Worm (Caenorhabditis elegans) whole organism, L4 larva: ENCODE measurements around the gene lec-1.

Source experiments
- F26F4.8 ChIP-seq: fragments of 200-800 bp; sonication (Bioruptor generic); conservative IDR thresholded peaks from 2 replicates; pipeline ENCODE4 v1.3.6; 2022; ENCODE audit warnings: missing genetic modification characterization, missing compliant biosample characterization
- F44E2.7 ChIP-seq: fragments of 200-800 bp; sonication (Bioruptor generic); IDR thresholded peaks from 2 replicates; pipeline ENCODE4 v2.1.2; 2022; ENCODE audit warnings: missing genetic modification characterization, missing compliant biosample characterization
- F49E8.2 ChIP-seq: sonication (generic microtip); optimal IDR thresholded peaks from 2 replicates; lab custom pipeline; 2016; ENCODE audit warnings: missing compliant biosample characterization, mild to moderate bottlenecking, missing genetic modification characterization, borderline replicate concordance
- R02D3.7 ChIP-seq: fragments of 150-350 bp; sonication (generic microtip); optimal IDR thresholded peaks from 3 replicates; lab custom pipeline; 2014; ENCODE audit warnings: missing biosample characterization, missing genetic modification characterization
- T20F7.1 ChIP-seq: fragments of 200-800 bp; sonication (Bioruptor generic); optimal IDR thresholded peaks from 2 replicates; lab custom pipeline; 2018; ENCODE audit warnings: mild to moderate bottlenecking, missing genetic modification characterization, missing compliant biosample characterization
- T26A8.4 ChIP-seq: fragments of 200-800 bp; sonication (Bioruptor generic); IDR thresholded peaks from 2 replicates; pipeline ENCODE4 v1.3.6; 2022; ENCODE audit warnings: missing genetic modification characterization, missing compliant biosample characterization
- ZK337.2 ChIP-seq: fragments of 200-800 bp; sonication (Bioruptor generic); IDR thresholded peaks from 2 replicates; pipeline ENCODE4 v1.3.6; 2022; ENCODE audit warnings: missing genetic modification reagents, missing genetic modification characterization, missing compliant biosample characterization
- aha-1 ChIP-seq: fragments of 150-350 bp; peaks from one replicate; lab custom pipeline; 2014; ENCODE audit warnings: missing biosample characterization, missing genetic modification characterization
- arid-1 ChIP-seq: fragments of 200-800 bp; sonication (Bioruptor generic); conservative IDR thresholded peaks from 2 replicates; pipeline ENCODE4 v1.3.6; 2022; ENCODE audit warnings: missing genetic modification reagents, missing genetic modification characterization, missing compliant biosample characterization
- ceh-32 ChIP-seq: sonication (generic microtip); optimal IDR thresholded peaks from 2 replicates; lab custom pipeline; 2016; ENCODE audit warnings: mild to moderate bottlenecking, missing genetic modification characterization, missing compliant biosample characterization; ENCODE audit not compliant: poor library complexity
- daf-16 ChIP-seq, 3 experiments: sonication (generic microtip); optimal IDR thresholded peaks; 2 replicates each; lab custom pipeline; 2016 to 2017; ENCODE audit warnings: missing genetic modification characterization in 3 of 3, missing genetic modification reagents in 3 of 3, mild to moderate bottlenecking in 2 of 3, missing compliant biosample characterization in 2 of 3, missing biosample characterization in 1 of 3, moderate library complexity in 1 of 3
- daf-19 ChIP-seq: fragments of 200-800 bp; sonication (Bioruptor generic); conservative IDR thresholded peaks from 2 replicates; pipeline ENCODE4 v1.3.6; 2022; ENCODE audit warnings: missing genetic modification characterization, missing compliant biosample characterization
- dmd-6 ChIP-seq: fragments of 200-800 bp; sonication (Bioruptor generic); IDR thresholded peaks from 2 replicates; pipeline ENCODE4 v1.3.6; 2022; ENCODE audit warnings: missing genetic modification reagents, missing genetic modification characterization, missing compliant biosample characterization
- egl-43 ChIP-seq: fragments of 200-800 bp; sonication (Bioruptor generic); IDR thresholded peaks from 2 replicates; pipeline ENCODE4 v1.3.6; 2022; ENCODE audit warnings: missing genetic modification reagents, missing genetic modification characterization, missing compliant biosample characterization
- fos-1 ChIP-seq: fragments of 150-350 bp; optimal IDR thresholded peaks from 2 replicates; lab custom pipeline; 2014; ENCODE audit warnings: missing biosample characterization, missing genetic modification characterization
- hlh-11 ChIP-seq: fragments of 200-800 bp; sonication (Bioruptor generic); optimal IDR thresholded peaks from 2 replicates; lab custom pipeline; 2018; ENCODE audit warnings: mild to moderate bottlenecking, missing genetic modification characterization, missing compliant biosample characterization
- lin-15B ChIP-seq: fragments of 150-350 bp; sonication (generic microtip); optimal IDR thresholded peaks from 3 replicates; lab custom pipeline; 2014; ENCODE audit warnings: missing biosample characterization, missing genetic modification characterization
- lsy-2 ChIP-seq, 2 experiments: fragments of 150-350 bp in 1 of 2; sonication (generic microtip) in 1 of 2; optimal IDR thresholded peaks; 2 replicates each; lab custom pipeline; 2014 to 2017; ENCODE audit warnings: missing biosample characterization in 2 of 2, missing genetic modification characterization in 2 of 2
- madf-5 ChIP-seq, 2 experiments: fragments of 200-800 bp; sonication (Bioruptor generic); IDR thresholded peaks; 2 replicates each; pipeline ENCODE4 v1.3.6; 2022; ENCODE audit warnings: missing compliant biosample characterization in 2 of 2, missing genetic modification characterization in 2 of 2
- mep-1 ChIP-seq: fragments of 150-350 bp; sonication (generic microtip); optimal IDR thresholded peaks from 3 replicates; lab custom pipeline; 2014; ENCODE audit warnings: missing biosample characterization, missing genetic modification characterization
- mxl-2 ChIP-seq: fragments of 200-800 bp; sonication (Bioruptor generic); conservative IDR thresholded peaks from 2 replicates; pipeline ENCODE4 v1.3.6; 2022; ENCODE audit warnings: missing genetic modification reagents, missing genetic modification characterization, missing compliant biosample characterization
- mxl-3 ChIP-seq: fragments of 200-800 bp; sonication (Bioruptor generic); optimal IDR thresholded peaks from 2 replicates; lab custom pipeline; 2018; ENCODE audit warnings: mild to moderate bottlenecking, missing genetic modification characterization, missing compliant biosample characterization
- nhr-111 ChIP-seq: fragments of 200-800 bp; sonication (Bioruptor generic); optimal IDR thresholded peaks from 2 replicates; lab custom pipeline; 2018; ENCODE audit warnings: mild to moderate bottlenecking, missing genetic modification characterization, missing compliant biosample characterization
- nhr-237 ChIP-seq: sonication (generic microtip); optimal IDR thresholded peaks from 2 replicates; lab custom pipeline; 2017; ENCODE audit warnings: missing biosample characterization, missing genetic modification characterization
- nhr-41 ChIP-seq: fragments of 200-800 bp; sonication (Bioruptor generic); IDR thresholded peaks from 2 replicates; pipeline ENCODE4 v1.3.6; 2022; ENCODE audit warnings: missing genetic modification reagents, missing genetic modification characterization, missing compliant biosample characterization
- nhr-6 ChIP-seq: fragments of 150-350 bp; optimal IDR thresholded peaks from 2 replicates; lab custom pipeline; 2014; ENCODE audit warnings: missing biosample characterization, missing genetic modification characterization
- nhr-76 ChIP-seq: fragments of 150-350 bp; optimal IDR thresholded peaks from 2 replicates; lab custom pipeline; 2014; ENCODE audit warnings: missing biosample characterization, missing genetic modification characterization
- pha-4 ChIP-seq, 2 experiments: fragments of 150-350 bp in 1 of 2; fragments of 200-800 bp in 1 of 2; sonication (Bioruptor generic) in 1 of 2; IDR thresholded peaks in 1 of 2; optimal IDR thresholded peaks in 1 of 2; 2 replicates each; pipeline versions ENCODE4 v1.3.6 to Lab custom; 2014 to 2022; ENCODE audit warnings: missing genetic modification characterization in 2 of 2, missing genetic modification reagents in 2 of 2, missing biosample characterization in 1 of 2, missing compliant biosample characterization in 1 of 2
- pqm-1 ChIP-seq: sonication (generic microtip); optimal IDR thresholded peaks from 2 replicates; lab custom pipeline; 2017; ENCODE audit warnings: missing biosample characterization, missing genetic modification characterization
- rbr-2 ChIP-seq: sonication (generic microtip); optimal IDR thresholded peaks from 2 replicates; lab custom pipeline; 2016; ENCODE audit warnings: missing genotype, missing genetic modification characterization, missing compliant biosample characterization
- sdz-12 ChIP-seq: fragments of 200-800 bp; sonication (Bioruptor generic); optimal IDR thresholded peaks from 2 replicates; lab custom pipeline; 2018; ENCODE audit warnings: mild to moderate bottlenecking, missing genetic modification characterization, missing compliant biosample characterization
- set-16 ChIP-seq: fragments of 200-800 bp; sonication (Bioruptor generic); IDR thresholded peaks from 2 replicates; pipeline ENCODE4 v1.3.6; 2022; ENCODE audit warnings: missing genetic modification reagents, missing genetic modification characterization, missing compliant biosample characterization
- skn-1 ChIP-seq: fragments of 150-350 bp; optimal IDR thresholded peaks from 2 replicates; lab custom pipeline; 2014; ENCODE audit warnings: missing biosample characterization, missing genetic modification characterization
- spr-3 ChIP-seq: fragments of 200-800 bp; sonication (Bioruptor generic); optimal IDR thresholded peaks from 2 replicates; lab custom pipeline; 2018; ENCODE audit warnings: mild to moderate bottlenecking, missing genetic modification characterization, missing compliant biosample characterization
- tag-97 ChIP-seq: fragments of 200-800 bp; sonication (Bioruptor generic); IDR thresholded peaks from 2 replicates; pipeline ENCODE4 v1.3.6; 2022; ENCODE audit warnings: missing genetic modification characterization, missing compliant biosample characterization
- unc-39 ChIP-seq: sonication (generic microtip); optimal IDR thresholded peaks from 2 replicates; lab custom pipeline; 2017; ENCODE audit warnings: missing biosample characterization, missing genetic modification characterization
- zag-1 ChIP-seq: fragments of 150-350 bp; optimal IDR thresholded peaks from 2 replicates; lab custom pipeline; 2014; ENCODE audit warnings: missing biosample characterization, missing genetic modification characterization
- zfp-3 ChIP-seq: fragments of 200-800 bp; sonication (Bioruptor generic); conservative IDR thresholded peaks from 2 replicates; pipeline ENCODE4 v1.3.6; 2022; ENCODE audit warnings: missing genetic modification reagents, missing genetic modification characterization, missing compliant biosample characterization

lec-1 gene

ce11 chrII:13170696-13171095 lies 24.7 kb upstream of the lec-1 start:
- TF ChIP-seq nhr-237 (tag; lab: Kevin White, UChicago) (no peak), F44E2.7 (GFP tag; lab: Robert Waterston, UW) (no peak), pqm-1 (tag; lab: Kevin White, UChicago) (no peak), set-16 (GFP tag; lab: Robert Waterston, UW) (peak; percentile 61), hlh-11 (tag; lab: Kevin White, UChicago) (peak; percentile 13), sdz-12 (GFP tag; lab: Kevin White, UChicago) (peak; percentile 3), arid-1 (GFP tag; lab: Robert Waterston, UW) (no peak), aha-1 (tag; lab: Kevin White, UChicago) (peak; percentile 76), F49E8.2 (no peak), mxl-2 (no peak), nhr-41 (GFP tag; lab: Robert Waterston, UW) (no peak), rbr-2 (tag; lab: Kevin White, UChicago) (no peak), mxl-3 (peak; percentile 22)

- no peak for TF ChIP-seq F44E2.7 (GFP tag; lab: Robert Waterston, UW)
- peak; percentile 68 for TF ChIP-seq set-16 (GFP tag; lab: Robert Waterston, UW)
- TF ChIP-seq mxl-3: peak; percentile 53
Measured at ce11 chrII:13174435-13174834, 20.9 kb upstream of the lec-1 start.

- no peak for TF ChIP-seq mxl-3
- no peak for TF ChIP-seq F49E8.2
- TF ChIP-seq mep-1 (tag; lab: Kevin White, UChicago): no peak
- no peak for TF ChIP-seq lsy-2 (tag; optimal IDR thresholded peaks at IDR 0.05; lab: Kevin White, UChicago)
- TF ChIP-seq nhr-111 (GFP tag; lab: Kevin White, UChicago): no peak
- no peak for TF ChIP-seq skn-1 (tag; lab: Kevin White, UChicago)
- TF ChIP-seq T26A8.4 (GFP tag; lab: Robert Waterston, UW): no peak
- TF ChIP-seq lin-15B (tag; lab: Kevin White, UChicago): no peak
- no peak for TF ChIP-seq unc-39 (tag; lab: Kevin White, UChicago)
Measured at ce11 chrII:13181465-13181864, 13.9 kb upstream of the lec-1 start, which contains the start of gene W09H1.1. Gene W09H1.1 (minus strand): TSS chrII:13181565.

ce11 chrII:13182295-13182694 lies 13.1 kb upstream of the lec-1 start:
- TF ChIP-seq set-16 (GFP tag; lab: Robert Waterston, UW): peak; percentile 52

ce11 chrII:13183228-13183755 lies 12.1 kb upstream of the lec-1 start, which contains the start of the genes W09H1.4 and his-73:
Gene W09H1.4 (plus strand): TSS chrII:13183528.
Gene his-73 (plus strand): TSS chrII:13183705.
- TF ChIP-seq aha-1 (tag; lab: Kevin White, UChicago) (peak; percentile 31), tag-97 (no peak), madf-5 (GFP tag; IDR thresholded peaks at IDR 0.05; lab: Robert Waterston, UW) (no peak), ZK337.2 (GFP tag; lab: Robert Waterston, UW) (no peak)
- TF ChIP-seq, all 104 proteins: peak for 1

- TF ChIP-seq dmd-6 (no peak), nhr-76 (tag; lab: Kevin White, UChicago) (no peak), egl-43 (GFP tag; lab: Robert Waterston, UW) (peak; percentile 44; the same call in 1 of the 2 replicates)
Measured at ce11 chrII:13184129-13184528, 11.2 kb upstream of the lec-1 start, which contains the start of gene W09H1.3. Gene W09H1.3 (plus strand): TSS chrII:13184429.

ce11 chrII:13187188-13187587 lies 8.2 kb upstream of the lec-1 start, which contains the start of gene mecr-1:
Gene mecr-1 (minus strand): TSS chrII:13187314.
- TF ChIP-seq nhr-6 (tag; lab: Kevin White, UChicago) (no peak), T20F7.1 (GFP tag; lab: Kevin White, UChicago) (no peak), fos-1 (no peak), F26F4.8 (GFP tag; lab: Robert Waterston, UW) (no peak), daf-16 (GFP tag; optimal IDR thresholded peaks at IDR 0.05; lab: Kevin White, UChicago) (no peak), daf-16 (tag; optimal IDR thresholded peaks at IDR 0.05; lab: Kevin White, UChicago) (peak; percentile 87), lsy-2 (tag; optimal IDR thresholded peaks at IDR 0.05; lab: Kevin White, UChicago) (peak in 1 of 2 experiments; percentile 59), hlh-11 (tag; lab: Kevin White, UChicago) (no peak), spr-3 (GFP tag; lab: Kevin White, UChicago) (no peak), daf-19 (GFP tag; lab: Robert Waterston, UW) (no peak), zag-1 (tag; lab: Kevin White, UChicago) (no peak), R02D3.7 (tag; lab: Kevin White, UChicago) (peak; percentile 82), zfp-3 (no peak), pha-4 (GFP tag; IDR thresholded peaks at IDR 0.05; lab: Robert Waterston, UW) (no peak), pha-4 (tag; optimal IDR thresholded peaks at IDR 0.05; lab: Kevin White, UChicago) (no peak), ceh-32 (no peak), pqm-1 (tag; lab: Kevin White, UChicago) (no peak)
